Fruit fly (Drosophila melanogaster): ENCODE measurements around the gene cact.

cact gene

DNA sequence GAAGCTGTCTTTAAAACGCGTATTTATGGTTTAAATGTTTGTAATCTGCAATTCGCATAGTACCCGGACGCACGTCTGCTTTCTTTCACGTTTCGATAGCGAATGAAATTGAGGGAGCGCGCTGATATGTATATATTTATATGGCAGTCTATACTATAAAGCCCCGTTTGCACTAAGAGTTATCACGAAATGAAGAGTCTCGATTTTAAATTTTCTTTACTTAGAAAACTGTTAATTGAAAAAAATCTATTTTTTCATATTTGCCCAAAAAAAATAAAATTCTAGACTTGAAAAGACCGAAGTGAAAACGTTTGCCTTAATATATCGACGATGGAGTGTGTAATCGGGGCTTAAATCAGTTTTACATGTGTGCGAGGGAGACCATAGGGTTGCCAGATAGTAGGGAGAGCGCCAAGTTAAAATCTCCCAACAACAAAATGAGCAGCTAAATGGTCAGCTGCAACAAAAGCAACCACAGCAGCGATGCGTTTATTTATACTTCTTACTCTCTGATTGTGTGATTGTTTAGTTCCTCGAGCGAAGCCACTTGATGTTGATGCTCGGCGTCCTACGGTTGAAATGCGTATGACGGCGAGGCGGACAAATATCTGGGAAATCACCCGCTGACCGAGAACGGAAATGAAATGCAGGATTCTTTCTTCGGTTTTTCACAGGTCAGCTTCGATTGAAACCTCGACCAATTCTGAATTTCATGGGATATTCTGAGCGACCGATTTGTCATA is at the start of gene cact (continued):
- TF ChIP-seq cas (GFP tag; IDR thresholded peaks at IDR 0.05) (peak; percentile 45; the same call in 1 of the 2 replicates), ab (GFP tag; optimal IDR thresholded peaks at IDR 0.05) (peak; percentile 47), ssp (GFP tag; IDR thresholded peaks at IDR 0.05) (peak; percentile 94), Bgb (GFP tag; IDR thresholded peaks at IDR 0.05; ENCODE audit: partially characterized antibody) (peak; percentile 36; the same call in 1 of the 2 replicates), CG30020 (tag; optimal IDR thresholded peaks at IDR 0.05) (peak; percentile 98), CG6254 (GFP tag; optimal IDR thresholded peaks at IDR 0.05) (peak; percentile 78), tgo (GFP tag; IDR thresholded peaks at IDR 0.05) (peak; percentile 90), Lhr (GFP tag; optimal IDR thresholded peaks at IDR 0.05) (peak; percentile 87), sqz (GFP tag; optimal IDR thresholded peaks at IDR 0.05) (peak; percentile 59), zf30C (GFP tag; optimal IDR thresholded peaks at IDR 0.05) (no peak), Optix (GFP tag; IDR thresholded peaks at IDR 0.05) (peak; percentile 83; the same call in 2 of the 3 replicates), Sin3A (optimal IDR thresholded peaks at IDR 0.05) (peak; percentile 45), sd (tag; optimal IDR thresholded peaks at IDR 0.05) (no peak), eve (GFP tag; optimal IDR thresholded peaks at IDR 0.05) (peak in 1 of 2 experiments; percentile 90), Side (GFP tag; optimal IDR thresholded peaks at IDR 0.05) (peak; percentile 95), dmrt11E (tag; optimal IDR thresholded peaks at IDR 0.05) (peak; percentile 94), Gug (GFP tag; IDR thresholded peaks at IDR 0.05) (peak; percentile 87), so (GFP tag; IDR thresholded peaks at IDR 0.05) (peak; percentile 92), CG1602 (GFP tag; optimal IDR thresholded peaks at IDR 0.05) (peak; percentile 93), Nf-YC (tag; optimal IDR thresholded peaks at IDR 0.05) (peak; percentile 84), chif (GFP tag; optimal IDR thresholded peaks at IDR 0.05) (peak; percentile 86 to 95), TFAM (GFP tag; optimal IDR thresholded peaks at IDR 0.05) (peak; percentile 53), CG3995 (GFP tag; optimal IDR thresholded peaks at IDR 0.05) (peak; percentile 56), Ets65A (GFP tag) (peak; percentile 99), pnt (GFP tag; optimal IDR thresholded peaks at IDR 0.05) (peak; percentile 93), C15 (GFP tag; IDR thresholded peaks at IDR 0.05) (0 out of 3 replicates have a peak, but pooled peaks have one; percentile 53), CG9727 (GFP tag; optimal IDR thresholded peaks at IDR 0.05) (peak; percentile 95), Myb (GFP tag; optimal IDR thresholded peaks at IDR 0.05) (peak; percentile 82), CG12299 (tag; optimal IDR thresholded peaks at IDR 0.05) (peak; percentile 89), usp (GFP tag; optimal IDR thresholded peaks at IDR 0.05) (no peak), maf-S (GFP tag; optimal IDR thresholded peaks at IDR 0.05) (peak; percentile 90), p53 (GFP tag; optimal IDR thresholded peaks at IDR 0.05) (peak; percentile 83), CG18599 (GFP tag; optimal IDR thresholded peaks at IDR 0.05) (peak; percentile 94), grn (GFP tag; optimal IDR thresholded peaks at IDR 0.05) (peak; percentile 77), HmgZ (tag; optimal IDR thresholded peaks at IDR 0.05) (peak; percentile 95), abd-A (tag; optimal IDR thresholded peaks at IDR 0.05) (peak; percentile 94), Awh (GFP tag; IDR thresholded peaks at IDR 0.05) (peak; percentile 69), sr (GFP tag; IDR thresholded peaks at IDR 0.05) (peak; percentile 25; the same call in 1 of the 3 replicates), CG4282 (GFP tag; optimal IDR thresholded peaks at IDR 0.05) (peak; percentile 79), CG18476 (GFP tag; optimal IDR thresholded peaks at IDR 0.05) (peak; percentile 88), br (optimal IDR thresholded peaks at IDR 0.05) (no peak), CG33557 (GFP tag; optimal IDR thresholded peaks at IDR 0.05) (peak; percentile 79), dysf (GFP tag; IDR thresholded peaks at IDR 0.05) (peak; percentile 91), MTF-1 (GFP tag; optimal IDR thresholded peaks at IDR 0.05; ENCODE audit: borderline replicate concordance) (peak; percentile 40), CG9609 (GFP tag; optimal IDR thresholded peaks at IDR 0.05) (peak; percentile 94), jumu (GFP tag; optimal IDR thresholded peaks at IDR 0.05) (peak; percentile 94), hth (optimal IDR thresholded peaks at IDR 0.05) (no peak), pan (optimal IDR thresholded peaks at IDR 0.05) (no peak), pan (GFP tag; optimal IDR thresholded peaks at IDR 0.05 in 1 of 2, IDR thresholded peaks at IDR 0.05 in 1 of 2) (peak in 1 of 2 experiments; percentile 89), dpn (GFP tag; optimal IDR thresholded peaks at IDR 0.05) (peak; percentile 95), CG32532 (GFP tag; IDR thresholded peaks at IDR 0.05) (peak; percentile 94)

All from whole organism, embryonic.